Fruit fly (Drosophila melanogaster): Measurements from ENCODE around the gene Pgam5.

Pgam5 gene

dm6 chrX:1845413-1845951 is 27.9 kb downstream of the Pgam5 start (continued):
- TF ChIP-seq aop (GFP tag; IDR thresholded peaks at IDR 0.05) (no peak), dmrt99B (tag; optimal IDR thresholded peaks at IDR 0.05) (peak; percentile 41), shn (GFP tag; optimal IDR thresholded peaks at IDR 0.05) (peak; percentile 3), CG9817 (tag; optimal IDR thresholded peaks at IDR 0.05) (no peak), CG2889 (GFP tag; IDR thresholded peaks at IDR 0.05) (no peak), CG12942 (GFP tag; optimal IDR thresholded peaks at IDR 0.05) (peak; percentile 54), HLH3B (GFP tag; IDR thresholded peaks at IDR 0.05) (no peak), chif (GFP tag; optimal IDR thresholded peaks at IDR 0.05) (peak in 1 of 2 experiments; percentile 66), ftz-f1 (GFP tag; optimal IDR thresholded peaks at IDR 0.05) (no peak), CG2678 (tag; optimal IDR thresholded peaks at IDR 0.05) (peak; percentile 68), ara (GFP tag; IDR thresholded peaks at IDR 0.05) (no peak), dpn (GFP tag; optimal IDR thresholded peaks at IDR 0.05) (peak in 1 of 2 experiments; percentile 55), CG12299 (tag; optimal IDR thresholded peaks at IDR 0.05) (peak; percentile 27), trh (GFP tag; optimal IDR thresholded peaks at IDR 0.05) (peak; percentile 24), CG12236 (GFP tag; optimal IDR thresholded peaks at IDR 0.05) (peak; percentile 54), CG4424 (GFP tag; optimal IDR thresholded peaks at IDR 0.05) (no peak), lola (GFP tag; optimal IDR thresholded peaks at IDR 0.05) (no peak), ems (GFP tag; optimal IDR thresholded peaks at IDR 0.05) (no peak), CG14014 (GFP tag; IDR thresholded peaks at IDR 0.05) (peak; percentile 52; the same call in 1 of the 2 replicates), zen2 (GFP tag; IDR thresholded peaks at IDR 0.05; ENCODE audit: partially characterized antibody) (no peak), gfzf (GFP tag; optimal IDR thresholded peaks at IDR 0.05) (no peak), CG8765 (GFP tag; IDR thresholded peaks at IDR 0.05) (no peak), CG8944 (GFP tag; optimal IDR thresholded peaks at IDR 0.05) (peak; percentile 40), CG6175 (GFP tag; IDR thresholded peaks at IDR 0.05) (peak; percentile 61; the same call in 1 of the 3 replicates), CG2202 (tag; optimal IDR thresholded peaks at IDR 0.05) (peak; percentile 34), CG8089 (GFP tag; optimal IDR thresholded peaks at IDR 0.05) (peak; percentile 61), cg (GFP tag; optimal IDR thresholded peaks at IDR 0.05) (no peak), hb (GFP tag; IDR thresholded peaks at IDR 0.05; ENCODE audit: partially characterized antibody) (no peak), CG11247 (GFP tag; IDR thresholded peaks at IDR 0.05) (0 out of 2 replicates have a peak, but pooled peaks have one; percentile 52), CG17328 (GFP tag; IDR thresholded peaks at IDR 0.05) (peak; percentile 56; the same call in 1 of the 2 replicates), CG2199 (GFP tag; IDR thresholded peaks at IDR 0.05) (no peak), ham (GFP tag; IDR thresholded peaks at IDR 0.05) (peak; percentile 57; the same call in 1 of the 2 replicates), CG15601 (tag; optimal IDR thresholded peaks at IDR 0.05) (peak; percentile 14), CG34376 (GFP tag; optimal IDR thresholded peaks at IDR 0.05) (peak; percentile 73), ken (GFP tag; IDR thresholded peaks at IDR 0.05) (no peak), hbn (GFP tag; IDR thresholded peaks at IDR 0.05; ENCODE audit: partially characterized antibody) (no peak), Nf-YA (GFP tag; IDR thresholded peaks at IDR 0.05) (peak; percentile 34; the same call in 1 of the 2 replicates), Dp (GFP tag; optimal IDR thresholded peaks at IDR 0.05) (no peak), CoRest (tag; optimal IDR thresholded peaks at IDR 0.05) (peak; percentile 19), CG6683 (GFP tag; optimal IDR thresholded peaks at IDR 0.05) (no peak), Gug (GFP tag; IDR thresholded peaks at IDR 0.05) (no peak), NFAT (GFP tag; IDR thresholded peaks at IDR 0.05) (0 out of 2 replicates have a peak, but pooled peaks have one; percentile 54), Lpt (GFP tag; optimal IDR thresholded peaks at IDR 0.05) (no peak), crc (GFP tag; optimal IDR thresholded peaks at IDR 0.05) (no peak), inv (GFP tag; IDR thresholded peaks at IDR 0.05; ENCODE audit: partially characterized antibody) (no peak), prd (optimal IDR thresholded peaks at IDR 0.05) (no peak), prd (GFP tag; IDR thresholded peaks at IDR 0.05) (peak; percentile 50; the same call in 2 of the 3 replicates), Atf3 (GFP tag; optimal IDR thresholded peaks at IDR 0.05) (no peak), Neu2 (GFP tag; optimal IDR thresholded peaks at IDR 0.05; ENCODE audit: borderline replicate concordance) (no peak), Atf6 (GFP tag; IDR thresholded peaks at IDR 0.05) (peak; percentile 41; the same call in 1 of the 2 replicates)

Data from whole organism, embryonic.